Fruit fly (Drosophila melanogaster): Measurements from ENCODE around the gene CG5151.
A peak's percentile ranks its signal among the peaks of the same experiment; 100 is the strongest.

Gene CG5151

DNA sequence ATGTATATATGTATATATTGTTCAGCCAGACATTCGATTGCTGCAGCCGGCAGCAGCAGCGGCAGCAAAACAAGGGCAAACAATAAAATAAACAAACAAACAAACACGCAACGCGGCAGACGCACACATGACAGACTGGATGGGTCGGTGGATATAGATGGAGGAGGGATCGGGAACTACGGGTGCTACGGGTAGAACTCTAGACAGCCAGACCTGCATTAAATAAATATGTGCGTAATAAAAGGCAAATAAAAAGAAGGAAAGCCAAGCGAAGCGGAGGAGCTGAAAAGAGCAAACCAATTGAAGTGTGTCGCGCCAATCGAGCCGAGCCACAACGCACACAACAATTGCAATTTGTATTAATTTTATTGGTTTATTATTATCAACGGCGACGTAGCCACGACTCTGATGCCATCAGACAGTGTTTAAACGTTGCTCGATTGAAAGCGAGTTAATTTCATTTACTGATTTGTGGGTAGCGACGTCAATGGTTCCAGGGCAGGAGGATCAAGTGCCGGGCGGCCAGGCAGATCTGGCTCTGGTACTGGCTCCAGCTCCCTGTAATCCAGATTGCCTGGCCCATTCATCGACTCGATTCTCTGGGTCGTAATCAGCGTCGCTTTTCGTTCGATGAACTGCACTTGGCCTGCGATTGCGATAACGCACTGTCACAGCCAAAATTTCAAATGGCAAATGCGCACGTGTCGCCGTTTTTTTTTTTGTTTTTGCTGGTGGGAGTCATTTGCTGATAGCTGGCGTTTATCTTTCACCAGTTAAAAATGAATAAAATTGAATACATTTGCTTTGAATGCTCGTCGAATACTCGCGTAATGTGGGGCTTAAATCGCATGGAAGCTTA, 29.6 kb upstream of the CG5151 start (continued):
- no peak for TF ChIP-seq CG8290 (GFP tag; optimal IDR thresholded peaks at IDR 0.05)
- TF ChIP-seq CG8290 (tag; optimal IDR thresholded peaks at IDR 0.05): peak in 1 of 2 experiments; percentile 69
- TF ChIP-seq Kr (GFP tag; optimal IDR thresholded peaks at IDR 0.05): peak; percentile 52
- peak; percentile 55 for TF ChIP-seq CG8359 (GFP tag; optimal IDR thresholded peaks at IDR 0.05; ENCODE audit: borderline replicate concordance)
- peak; percentile 6 for TF ChIP-seq CTCF (GFP tag; optimal IDR thresholded peaks at IDR 0.05)
- TF ChIP-seq CG12219 (GFP tag; optimal IDR thresholded peaks at IDR 0.05): no peak
- peak; percentile 13 for TF ChIP-seq Sox100B (GFP tag; optimal IDR thresholded peaks at IDR 0.05)
- peak; percentile 24; the same call in 1 of the 2 replicates for TF ChIP-seq ara (GFP tag; IDR thresholded peaks at IDR 0.05)
- peak; percentile 7 for TF ChIP-seq CG17359 (tag; optimal IDR thresholded peaks at IDR 0.05)
- TF ChIP-seq unpg (GFP tag; optimal IDR thresholded peaks at IDR 0.05): peak; percentile 38
- TF ChIP-seq CG4820 (GFP tag; optimal IDR thresholded peaks at IDR 0.05): peak; percentile 1
- peak; percentile 11 for TF ChIP-seq CG31365 (tag; optimal IDR thresholded peaks at IDR 0.05)
- TF ChIP-seq CG10267 (tag; optimal IDR thresholded peaks at IDR 0.05): peak; percentile 15
- peak; percentile 89 for TF ChIP-seq sens (GFP tag)
- peak in 1 of 3 experiments; percentile 50 for TF ChIP-seq lola (GFP tag; optimal IDR thresholded peaks at IDR 0.05)
- TF ChIP-seq HHEX (GFP tag; optimal IDR thresholded peaks at IDR 0.05): peak; percentile 8
- TF ChIP-seq Spps (tag; optimal IDR thresholded peaks at IDR 0.05): peak; percentile 52
- TF ChIP-seq ATbp (GFP tag; optimal IDR thresholded peaks at IDR 0.05): peak; percentile 75
- TF ChIP-seq gfzf (GFP tag; optimal IDR thresholded peaks at IDR 0.05): no peak
- TF ChIP-seq da (GFP tag; optimal IDR thresholded peaks at IDR 0.05): no peak
- TF ChIP-seq CG1602 (GFP tag; optimal IDR thresholded peaks at IDR 0.05): no peak
- no peak for TF ChIP-seq YL-1 (GFP tag; optimal IDR thresholded peaks at IDR 0.05)
- peak; percentile 36 for TF ChIP-seq CG18262 (tag; optimal IDR thresholded peaks at IDR 0.05)
- no peak for TF ChIP-seq Poxn (GFP tag; IDR thresholded peaks at IDR 0.05)
- peak; percentile 52 for TF ChIP-seq CG10209 (GFP tag; optimal IDR thresholded peaks at IDR 0.05)
- TF ChIP-seq CG11723 (GFP tag; optimal IDR thresholded peaks at IDR 0.05): peak; percentile 53
- no peak for TF ChIP-seq CG5953 (GFP tag; IDR thresholded peaks at IDR 0.05)
- no peak for TF ChIP-seq MBD-R2 (GFP tag; IDR thresholded peaks at IDR 0.05)
- peak; percentile 18 for TF ChIP-seq CoRest (tag; optimal IDR thresholded peaks at IDR 0.05)
- no peak for TF ChIP-seq ro (GFP tag; IDR thresholded peaks at IDR 0.05)
- TF ChIP-seq caup (GFP tag; optimal IDR thresholded peaks at IDR 0.05; ENCODE audit: severe bottlenecking): no peak
- peak; percentile 15 for TF ChIP-seq ewg (GFP tag; optimal IDR thresholded peaks at IDR 0.05)
- peak; percentile 48 for TF ChIP-seq Asciz (GFP tag; optimal IDR thresholded peaks at IDR 0.05)
- TF ChIP-seq fd64A (GFP tag; optimal IDR thresholded peaks at IDR 0.05): peak; percentile 78
- TF ChIP-seq CG12744 (GFP tag; optimal IDR thresholded peaks at IDR 0.05): no peak
- no peak for TF ChIP-seq CG11695 (GFP tag; IDR thresholded peaks at IDR 0.05)
- peak; percentile 48 for TF ChIP-seq CG7987 (GFP tag; optimal IDR thresholded peaks at IDR 0.05)
- TF ChIP-seq CG17186 (GFP tag; optimal IDR thresholded peaks at IDR 0.05): no peak
- peak; percentile 58 for TF ChIP-seq gcm (GFP tag; optimal IDR thresholded peaks at IDR 0.05)
- no peak for TF ChIP-seq Hsf (GFP tag; optimal IDR thresholded peaks at IDR 0.05)
- TF ChIP-seq CG17568 (GFP tag; optimal IDR thresholded peaks at IDR 0.05): peak; percentile 41
- peak; percentile 2 for TF ChIP-seq CG9727 (GFP tag; optimal IDR thresholded peaks at IDR 0.05)
- no peak for TF ChIP-seq CG4854 (GFP tag; optimal IDR thresholded peaks at IDR 0.05)
- TF ChIP-seq CG6654 (GFP tag; optimal IDR thresholded peaks at IDR 0.05): peak; percentile 13
- peak; percentile 17 for TF ChIP-seq D19A (tag; optimal IDR thresholded peaks at IDR 0.05)
- peak; percentile 26 for TF ChIP-seq lab (GFP tag; optimal IDR thresholded peaks at IDR 0.05)
- TF ChIP-seq CG14710 (tag; optimal IDR thresholded peaks at IDR 0.05): peak; percentile 60
- TF ChIP-seq mirr (GFP tag; optimal IDR thresholded peaks at IDR 0.05): no peak
- TF ChIP-seq org-1 (GFP tag; optimal IDR thresholded peaks at IDR 0.05): peak; percentile 7
